Worm (Caenorhabditis elegans) whole organism, L3 larva: ENCODE results near the gene comt-2.

Source experiments
- egl-27 ChIP-seq: sonication (generic microtip); optimal IDR thresholded peaks from 4 replicates; lab custom pipeline; 2017; ENCODE audit warnings: missing biosample characterization, missing genetic modification reagents, missing genetic modification characterization
- elt-1 ChIP-seq: fragments of 150-350 bp; optimal IDR thresholded peaks from 2 replicates; lab custom pipeline; 2014; ENCODE audit warnings: missing biosample characterization, missing genetic modification characterization
- elt-2 ChIP-seq: sonication (generic microtip); optimal IDR thresholded peaks from 2 replicates; lab custom pipeline; 2016; ENCODE audit warnings: missing genetic modification reagents, mild to moderate bottlenecking, missing genetic modification characterization, missing compliant biosample characterization
- nhr-12 ChIP-seq: fragments of 150-350 bp; optimal IDR thresholded peaks from 2 replicates; lab custom pipeline; 2014; ENCODE audit warnings: missing biosample characterization, missing genetic modification characterization
- nhr-237 ChIP-seq: fragments of 150-350 bp; optimal IDR thresholded peaks from 2 replicates; lab custom pipeline; 2014; ENCODE audit warnings: missing biosample characterization, missing genetic modification characterization
- nhr-28 ChIP-seq: fragments of 150-350 bp; optimal IDR thresholded peaks from 2 replicates; lab custom pipeline; 2014; ENCODE audit warnings: missing biosample characterization, missing genetic modification characterization
- sea-2 ChIP-seq: fragments of 150-350 bp; sonication (generic microtip); optimal IDR thresholded peaks from 4 replicates; lab custom pipeline; 2014; ENCODE audit warnings: missing biosample characterization, missing genetic modification reagents, missing genetic modification characterization

ce11 chrV:16455065-16455464 is 39.2 kb downstream of the comt-2 start, which contains the start of gene str-14:
- TF ChIP-seq nhr-28 (tag; lab: Kevin White, UChicago) = no peak
- TF ChIP-seq nhr-12 (tag; lab: Kevin White, UChicago) = no peak
- TF ChIP-seq sea-2 (GFP tag; lab: Kevin White, UChicago) = no peak
- no peak for TF ChIP-seq egl-27
- no peak for TF ChIP-seq elt-1 (tag; lab: Kevin White, UChicago)
- TF ChIP-seq elt-2 = no peak
- no peak for TF ChIP-seq nhr-237 (tag; lab: Kevin White, UChicago)
